Fruit fly (Drosophila melanogaster) whole organism, prepupa: ENCODE measurements around the gene HP1c.

Experiments used
- Blimp-1 ChIP-seq: fragments of 200-800 bp; sonication (Bioruptor generic); optimal IDR thresholded peaks from 3 replicates; lab custom pipeline; 2017; ENCODE audit warnings: missing biosample characterization, missing genetic modification characterization, mild to moderate bottlenecking, moderate library complexity, missing genetic modification reagents
- CG10631 ChIP-seq: fragments of 200-800 bp; sonication (Bioruptor generic); optimal IDR thresholded peaks from 2 replicates; lab custom pipeline; 2016; ENCODE audit warnings: missing biosample characterization, missing genetic modification characterization
- CG10669 ChIP-seq: fragments of 200-800 bp; sonication (Bioruptor generic); optimal IDR thresholded peaks from 3 replicates; lab custom pipeline; 2018; ENCODE audit warnings: missing biosample characterization, mild to moderate bottlenecking, missing genetic modification characterization, moderate library complexity
- CG11294 ChIP-seq: fragments of 200-800 bp; sonication (Bioruptor generic); IDR thresholded peaks from 2 replicates; pipeline ENCODE4 v1.3.6; 2022; ENCODE audit warnings: missing biosample characterization, missing genetic modification characterization
- CG11762 ChIP-seq: fragments of 200-800 bp; sonication (Bioruptor generic); optimal IDR thresholded peaks from 3 replicates; lab custom pipeline; 2016; ENCODE audit warnings: missing biosample characterization, missing genetic modification characterization; ENCODE audit not compliant: insufficient read depth
- CG11902 ChIP-seq: fragments of 200-800 bp; sonication (Bioruptor generic); optimal IDR thresholded peaks from 3 replicates; lab custom pipeline; 2016; ENCODE audit warnings: missing biosample characterization, missing genetic modification characterization
- CG15336 ChIP-seq: fragments of 200-800 bp; sonication (Bioruptor generic); IDR thresholded peaks from 2 replicates; pipeline ENCODE4 v1.3.6; 2022; ENCODE audit warnings: missing biosample characterization, missing genetic modification characterization
- CG1621 ChIP-seq: fragments of 200-800 bp; sonication (Bioruptor generic); optimal IDR thresholded peaks from 3 replicates; lab custom pipeline; 2018; ENCODE audit warnings: missing biosample characterization, mild to moderate bottlenecking, missing genetic modification characterization
- CG16779 ChIP-seq: fragments of 200-800 bp; sonication (Bioruptor generic); optimal IDR thresholded peaks from 3 replicates; lab custom pipeline; 2017; ENCODE audit warnings: missing biosample characterization, mild to moderate bottlenecking, missing genetic modification characterization
- CG3032 ChIP-seq: fragments of 200-800 bp; optimal IDR thresholded peaks from 2 replicates; lab custom pipeline; 2019; ENCODE audit warnings: missing biosample characterization, mild to moderate bottlenecking, missing genetic modification characterization, moderate library complexity
- CG31627 ChIP-seq: fragments of 200-800 bp; sonication (Bioruptor generic); optimal IDR thresholded peaks from 3 replicates; lab custom pipeline; 2016; ENCODE audit warnings: missing biosample characterization, missing genetic modification characterization
- CG32006 ChIP-seq: fragments of 200-800 bp; sonication (Bioruptor generic); optimal IDR thresholded peaks from 3 replicates; lab custom pipeline; 2017; ENCODE audit warnings: missing biosample characterization, mild to moderate bottlenecking, missing genetic modification characterization
- CG34406 ChIP-seq: fragments of 200-800 bp; sonication (Bioruptor generic); optimal IDR thresholded peaks from 3 replicates; lab custom pipeline; 2016; ENCODE audit warnings: missing biosample characterization, missing genetic modification characterization
- CG4318 ChIP-seq: fragments of 200-800 bp; sonication (Bioruptor generic); optimal IDR thresholded peaks from 3 replicates; lab custom pipeline; 2017; ENCODE audit warnings: missing biosample characterization, mild to moderate bottlenecking, missing genetic modification characterization
- CG6276 ChIP-seq: fragments of 200-800 bp; sonication (Bioruptor generic); optimal IDR thresholded peaks from 2 replicates; lab custom pipeline; 2017; ENCODE audit warnings: missing biosample characterization, mild to moderate bottlenecking, missing genetic modification characterization
- CG6792 ChIP-seq: fragments of 200-800 bp; sonication (Bioruptor generic); optimal IDR thresholded peaks from 3 replicates; lab custom pipeline; 2016; ENCODE audit warnings: missing biosample characterization, missing genetic modification characterization
- CG6808 ChIP-seq: fragments of 200-800 bp; sonication (Bioruptor generic); optimal IDR thresholded peaks from 3 replicates; lab custom pipeline; 2017; ENCODE audit warnings: missing biosample characterization, missing genetic modification characterization, mild to moderate bottlenecking, moderate library complexity, missing genetic modification reagents
- CG6854 ChIP-seq: fragments of 200-800 bp; sonication (Bioruptor generic); optimal IDR thresholded peaks from 2 replicates; lab custom pipeline; 2017; ENCODE audit warnings: missing biosample characterization, mild to moderate bottlenecking, missing genetic modification characterization
- CG7368 ChIP-seq: fragments of 200-800 bp; sonication (Bioruptor generic); optimal IDR thresholded peaks from 3 replicates; lab custom pipeline; 2016; ENCODE audit warnings: missing biosample characterization, missing genetic modification characterization
- CG8319 ChIP-seq: fragments of 200-800 bp; sonication (Bioruptor generic); optimal IDR thresholded peaks from 3 replicates; lab custom pipeline; 2016; ENCODE audit warnings: missing biosample characterization, missing genetic modification characterization
- CG8632 ChIP-seq: fragments of 200-800 bp; sonication (Bioruptor generic); optimal IDR thresholded peaks from 3 replicates; lab custom pipeline; 2016; ENCODE audit warnings: missing biosample characterization, missing genetic modification characterization
- CG9139 ChIP-seq: fragments of 200-800 bp; sonication (Bioruptor generic); optimal IDR thresholded peaks from 3 replicates; lab custom pipeline; 2017; ENCODE audit warnings: missing biosample characterization, mild to moderate bottlenecking, missing genetic modification characterization
- Eip75B ChIP-seq: fragments of 200-800 bp; sonication (Bioruptor generic); optimal IDR thresholded peaks from 3 replicates; lab custom pipeline; 2016; ENCODE audit warnings: missing biosample characterization, missing genetic modification characterization
- Eip78C ChIP-seq: fragments of 200-800 bp; sonication (Bioruptor generic); peaks from one replicate; lab custom pipeline; 2016; ENCODE audit warnings: missing biosample characterization, missing genetic modification characterization
- Gug ChIP-seq: fragments of 200-800 bp; sonication (Bioruptor generic); IDR thresholded peaks from 2 replicates; pipeline ENCODE4 v1.3.6; 2022; ENCODE audit warnings: missing biosample characterization, missing genetic modification characterization
- Hr38 ChIP-seq: sonication (Bioruptor generic); optimal IDR thresholded peaks from 2 replicates; lab custom pipeline; 2016; ENCODE audit warnings: missing biosample characterization, missing genetic modification characterization
- Hr39 ChIP-seq: fragments of 200-800 bp; sonication (Bioruptor generic); optimal IDR thresholded peaks from 2 replicates; lab custom pipeline; 2016; ENCODE audit warnings: missing biosample characterization, missing genetic modification characterization
- Lpt ChIP-seq: fragments of 200-800 bp; sonication (Bioruptor generic); optimal IDR thresholded peaks from 3 replicates; lab custom pipeline; 2016; ENCODE audit warnings: missing biosample characterization, missing genetic modification characterization
- Met ChIP-seq: fragments of 200-800 bp; sonication (Bioruptor generic); optimal IDR thresholded peaks from 3 replicates; lab custom pipeline; 2016; ENCODE audit warnings: missing biosample characterization, missing genetic modification characterization
- OdsH ChIP-seq: fragments of 200-800 bp; sonication (Bioruptor generic); optimal IDR thresholded peaks from 3 replicates; lab custom pipeline; 2016; ENCODE audit warnings: missing biosample characterization, missing genetic modification characterization
- Smox ChIP-seq: fragments of 200-800 bp; sonication (Bioruptor generic); optimal IDR thresholded peaks from 3 replicates; lab custom pipeline; 2016; ENCODE audit warnings: missing biosample characterization, missing genetic modification characterization
- Sox102F ChIP-seq: fragments of 200-800 bp; sonication (Bioruptor generic); optimal IDR thresholded peaks from 2 replicates; lab custom pipeline; 2016; ENCODE audit warnings: missing biosample characterization, mild to moderate bottlenecking, missing genetic modification characterization
- Sox14 ChIP-seq: fragments of 200-800 bp; sonication (Bioruptor generic); optimal IDR thresholded peaks from 3 replicates; lab custom pipeline; 2016; ENCODE audit warnings: missing biosample characterization, missing genetic modification characterization
- Sox15 ChIP-seq: fragments of 200-800 bp; sonication (Bioruptor generic); optimal IDR thresholded peaks from 3 replicates; lab custom pipeline; 2016; ENCODE audit warnings: missing biosample characterization, missing genetic modification characterization
- acj6 ChIP-seq: fragments of 200-800 bp; sonication (Bioruptor generic); optimal IDR thresholded peaks from 3 replicates; lab custom pipeline; 2016; ENCODE audit warnings: missing biosample characterization, missing genetic modification characterization
- cyc ChIP-seq: fragments of 200-800 bp; sonication (Bioruptor generic); optimal IDR thresholded peaks from 3 replicates; lab custom pipeline; 2016; ENCODE audit warnings: missing biosample characterization, missing genetic modification characterization
- dsx ChIP-seq: fragments of 200-800 bp; optimal IDR thresholded peaks from 3 replicates; lab custom pipeline; 2019; ENCODE audit warnings: missing biosample characterization, mild to moderate bottlenecking, missing genetic modification characterization, moderate library complexity; ENCODE audit not compliant: poor library complexity, severe bottlenecking
- eg ChIP-seq: fragments of 200-800 bp; sonication (Bioruptor generic); IDR thresholded peaks from 3 replicates; pipeline ENCODE4 v1.3.6; 2022; ENCODE audit warnings: missing biosample characterization, missing genetic modification characterization
- esn ChIP-seq: fragments of 200-800 bp; sonication (Bioruptor generic); optimal IDR thresholded peaks from 2 replicates; lab custom pipeline; 2016; ENCODE audit warnings: missing biosample characterization, mild to moderate bottlenecking, missing genetic modification characterization, moderate library complexity
- fd59A ChIP-seq: fragments of 200-800 bp; sonication (Bioruptor generic); optimal IDR thresholded peaks from 2 replicates; lab custom pipeline; 2017; ENCODE audit warnings: missing biosample characterization, mild to moderate bottlenecking, missing genetic modification characterization, missing genetic modification reagents
- fkh ChIP-seq: fragments of 200-800 bp; sonication (Bioruptor generic); optimal IDR thresholded peaks from 3 replicates; lab custom pipeline; 2017; ENCODE audit warnings: missing biosample characterization, mild to moderate bottlenecking, missing genetic modification characterization, moderate library complexity
- pdm3 ChIP-seq: fragments of 200-800 bp; sonication (Bioruptor generic); optimal IDR thresholded peaks from 3 replicates; lab custom pipeline; 2016; ENCODE audit warnings: missing biosample characterization, missing genetic modification characterization
- salr ChIP-seq, 2 experiments: fragments of 200-800 bp; sonication (Bioruptor generic); optimal IDR thresholded peaks; 3 replicates each; lab custom pipeline; 2016 to 2018; ENCODE audit warnings: missing biosample characterization in 2 of 2, missing genetic modification characterization in 2 of 2, mild to moderate bottlenecking in 1 of 2
- ss ChIP-seq, 2 experiments: fragments of 200-800 bp; sonication (Bioruptor generic); optimal IDR thresholded peaks; 2 replicates in 1 of 2; 3 replicates in 1 of 2; lab custom pipeline; 2017 to 2018; ENCODE audit warnings: mild to moderate bottlenecking in 2 of 2, missing biosample characterization in 2 of 2, missing genetic modification characterization in 2 of 2, moderate library complexity in 1 of 2
- svp ChIP-seq: fragments of 200-800 bp; sonication (Bioruptor generic); peaks from one replicate; lab custom pipeline; 2016; ENCODE audit warnings: missing biosample characterization, missing genetic modification characterization
- topi ChIP-seq: fragments of 200-800 bp; sonication (Bioruptor generic); optimal IDR thresholded peaks from 3 replicates; lab custom pipeline; 2016; ENCODE audit warnings: missing biosample characterization, missing genetic modification characterization
- vri ChIP-seq: fragments of 200-800 bp; sonication (Bioruptor generic); optimal IDR thresholded peaks from 3 replicates; lab custom pipeline; 2016; ENCODE audit warnings: missing biosample characterization, mild to moderate bottlenecking, missing genetic modification characterization

Gene HP1c

dm6 chr3R:22750534-22750947 is 5.1 kb downstream of the HP1c start, which contains the start of the genes rumi, CG7029 and Usp12-46 (continued):
- TF ChIP-seq svp, result peak; percentile 94
- TF ChIP-seq salr (GFP tag; optimal IDR thresholded peaks at IDR 0.05; lab: Kevin White, UChicago), result peak in 1 of 2 experiments; percentile 62
- TF ChIP-seq fd59A, result peak; percentile 52
- TF ChIP-seq CG11294 (GFP tag; lab: Robert Waterston, UW), result peak; percentile 53; the same call in 1 of the 2 replicates
- TF ChIP-seq eg (GFP tag; lab: Robert Waterston, UW), result peak; percentile 87
- peak; percentile 79 for TF ChIP-seq CG8319 (GFP tag; lab: Kevin White, UChicago)
- peak; percentile 87 for TF ChIP-seq Sox14 (GFP tag; lab: Kevin White, UChicago)
- TF ChIP-seq Smox (GFP tag; lab: Kevin White, UChicago), result no peak
- peak; percentile 88 for TF ChIP-seq esn (GFP tag; lab: Kevin White, UChicago)
- TF ChIP-seq acj6, result no peak
- TF ChIP-seq CG6792 (GFP tag; lab: Kevin White, UChicago), result no peak
- TF ChIP-seq Sox102F (GFP tag; lab: Kevin White, UChicago), result no peak
- peak; percentile 89 for TF ChIP-seq cyc (GFP tag; lab: Kevin White, UChicago)
- peak; percentile 72 for TF ChIP-seq Gug (GFP tag; lab: Robert Waterston, UW)
- TF ChIP-seq CG7368, result no peak
- TF ChIP-seq Eip78C, result peak; percentile 92

dm6 chr3R:22751111-22751510 is 5.7 kb downstream of the HP1c start:
- no peak for TF ChIP-seq CG11294 (GFP tag; lab: Robert Waterston, UW)
- TF ChIP-seq CG3032 (tag; lab: Kevin White, UChicago), result no peak
- TF ChIP-seq CG10631 (GFP tag; lab: Kevin White, UChicago), result no peak
- no peak for TF ChIP-seq CG6276 (GFP tag; lab: Kevin White, UChicago)
- TF ChIP-seq CG10669, result peak; percentile 27
- no peak for TF ChIP-seq Hr38 (GFP tag; lab: Kevin White, UChicago)
- TF ChIP-seq CG6808 (GFP tag; lab: Kevin White, UChicago), result no peak
- peak; percentile 24 for TF ChIP-seq CG31627
- peak; percentile 54 for TF ChIP-seq CG32006 (GFP tag; lab: Kevin White, UChicago)
- TF ChIP-seq ss (GFP tag; optimal IDR thresholded peaks at IDR 0.05; lab: Kevin White, UChicago), result no peak
- TF ChIP-seq eg (GFP tag; lab: Robert Waterston, UW), result peak; percentile 62; the same call in 2 of the 3 replicates
- no peak for TF ChIP-seq fd59A
- peak; percentile 17 for TF ChIP-seq Sox14 (GFP tag; lab: Kevin White, UChicago)
- TF ChIP-seq CG4318, result no peak
- no peak for TF ChIP-seq CG8632 (GFP tag; lab: Kevin White, UChicago)
- TF ChIP-seq Sox15 (GFP tag; lab: Kevin White, UChicago), result no peak
- peak; percentile 64; the same call in 1 of the 2 replicates for TF ChIP-seq CG15336
- TF ChIP-seq salr (GFP tag; optimal IDR thresholded peaks at IDR 0.05; lab: Kevin White, UChicago), result no peak
- peak; percentile 40 for TF ChIP-seq acj6
- no peak for TF ChIP-seq CG11902 (GFP tag; lab: Kevin White, UChicago)
- no peak for TF ChIP-seq esn (GFP tag; lab: Kevin White, UChicago)
- TF ChIP-seq CG1621 (tag; lab: Kevin White, UChicago), result no peak
- TF ChIP-seq topi (GFP tag; lab: Kevin White, UChicago), result peak; percentile 9
- peak; percentile 47; the same call in 1 of the 2 replicates for TF ChIP-seq Gug (GFP tag; lab: Robert Waterston, UW)
- TF ChIP-seq CG9139, result no peak
- peak; percentile 26 for TF ChIP-seq Sox102F (GFP tag; lab: Kevin White, UChicago)
- no peak for TF ChIP-seq CG16779
- peak; percentile 2 for TF ChIP-seq CG34406 (GFP tag; lab: Kevin White, UChicago)
- peak; percentile 55 for TF ChIP-seq pdm3
- TF ChIP-seq Smox (GFP tag; lab: Kevin White, UChicago), result peak; percentile 6
- peak; percentile 36 for TF ChIP-seq Met (GFP tag; lab: Kevin White, UChicago)
- TF ChIP-seq Blimp-1 (GFP tag; lab: Kevin White, UChicago), result no peak
- TF ChIP-seq CG6792 (GFP tag; lab: Kevin White, UChicago), result peak; percentile 29
- no peak for TF ChIP-seq Eip75B (GFP tag; lab: Kevin White, UChicago)
- peak; percentile 42 for TF ChIP-seq CG11762 (GFP tag; lab: Kevin White, UChicago)
- TF ChIP-seq Hr39 (GFP tag; lab: Kevin White, UChicago), result peak; percentile 29
- TF ChIP-seq CG7368, result peak; percentile 42
- TF ChIP-seq fkh (GFP tag; lab: Kevin White, UChicago), result peak; percentile 9
- peak; percentile 45 for TF ChIP-seq OdsH (GFP tag; lab: Kevin White, UChicago)
- peak; percentile 39 for TF ChIP-seq vri (GFP tag; lab: Kevin White, UChicago)
- no peak for TF ChIP-seq CG6854
- no peak for TF ChIP-seq dsx (GFP tag; lab: Kevin White, UChicago)
- TF ChIP-seq Eip78C, result peak; percentile 73
- TF ChIP-seq Lpt (GFP tag; lab: Kevin White, UChicago), result no peak
